Worm (Caenorhabditis elegans) whole organism, late embryonic: ENCODE data around the gene T18D3.9.

Experiments
- C08G9.2 ChIP-seq: sonication (generic microtip); optimal IDR thresholded peaks from 2 replicates; lab custom pipeline; 2016; ENCODE audit warnings: mild to moderate bottlenecking, missing genetic modification characterization, moderate library complexity, missing compliant biosample characterization
- K02D7.2 ChIP-seq: sonication (generic microtip); optimal IDR thresholded peaks from 2 replicates; lab custom pipeline; 2017; ENCODE audit warnings: mild to moderate bottlenecking, missing genetic modification characterization, missing compliant biosample characterization
- T23F11.4 ChIP-seq: fragments of 200-800 bp; sonication (Bioruptor generic); optimal IDR thresholded peaks from 2 replicates; lab custom pipeline; 2018; ENCODE audit warnings: mild to moderate bottlenecking, missing genetic modification characterization, missing compliant biosample characterization
- ahr-1 ChIP-seq: sonication (generic microtip); optimal IDR thresholded peaks from 2 replicates; lab custom pipeline; 2016; ENCODE audit warnings: missing genetic modification characterization, missing compliant biosample characterization
- ceh-18 ChIP-seq: sonication (generic microtip); optimal IDR thresholded peaks from 2 replicates; lab custom pipeline; 2016; ENCODE audit warnings: missing genetic modification characterization, missing compliant biosample characterization
- ceh-24 ChIP-seq: sonication (generic microtip); optimal IDR thresholded peaks from 2 replicates; lab custom pipeline; 2016; ENCODE audit warnings: mild to moderate bottlenecking, missing genetic modification characterization, missing compliant biosample characterization
- ceh-34 ChIP-seq: sonication (generic microtip); optimal IDR thresholded peaks from 2 replicates; lab custom pipeline; 2016; ENCODE audit warnings: mild to moderate bottlenecking, missing genetic modification characterization, missing compliant biosample characterization
- elt-4 ChIP-seq: sonication (generic microtip); optimal IDR thresholded peaks from 2 replicates; lab custom pipeline; 2016; ENCODE audit warnings: missing genetic modification characterization, missing compliant biosample characterization
- fkh-10 ChIP-seq: fragments of 150-350 bp; optimal IDR thresholded peaks from 2 replicates; lab custom pipeline; 2014; ENCODE audit warnings: missing biosample characterization, missing genetic modification reagents, missing genetic modification characterization
- hlh-13 ChIP-seq: fragments of 200-800 bp; sonication (Bioruptor generic); optimal IDR thresholded peaks from 2 replicates; lab custom pipeline; 2018; ENCODE audit warnings: mild to moderate bottlenecking, missing genetic modification characterization, missing compliant biosample characterization
- madf-2 ChIP-seq: sonication (generic microtip); optimal IDR thresholded peaks from 2 replicates; lab custom pipeline; 2017; ENCODE audit warnings: missing genetic modification characterization, missing compliant biosample characterization
- mec-3 ChIP-seq: sonication (generic microtip); optimal IDR thresholded peaks from 2 replicates; lab custom pipeline; 2016; ENCODE audit warnings: borderline replicate concordance, missing genetic modification characterization, missing compliant biosample characterization
- nhr-11 ChIP-seq: fragments of 150-350 bp; optimal IDR thresholded peaks from 2 replicates; lab custom pipeline; 2014; ENCODE audit warnings: missing biosample characterization, missing genetic modification characterization
- npax-4 ChIP-seq: sonication (generic microtip); optimal IDR thresholded peaks from 2 replicates; lab custom pipeline; 2016; ENCODE audit warnings: missing genetic modification characterization, missing compliant biosample characterization
- pag-3 ChIP-seq: sonication (generic microtip); optimal IDR thresholded peaks from 2 replicates; lab custom pipeline; 2016; ENCODE audit warnings: missing compliant biosample characterization, missing genetic modification characterization, borderline replicate concordance
- pha-2 ChIP-seq: sonication (generic microtip); optimal IDR thresholded peaks from 2 replicates; lab custom pipeline; 2017; ENCODE audit warnings: mild to moderate bottlenecking, missing genetic modification characterization, missing compliant biosample characterization
- pha-4 ChIP-seq: fragments of 150-350 bp; optimal IDR thresholded peaks from 2 replicates; lab custom pipeline; 2018; ENCODE audit warnings: missing biosample characterization, missing genetic modification reagents, missing genetic modification characterization
- ref-2 ChIP-seq: sonication (generic microtip); optimal IDR thresholded peaks from 2 replicates; lab custom pipeline; 2016; ENCODE audit warnings: missing genetic modification characterization, missing compliant biosample characterization
- rnt-1 ChIP-seq: sonication (generic microtip); optimal IDR thresholded peaks from 2 replicates; lab custom pipeline; 2016; ENCODE audit warnings: missing genetic modification characterization, missing compliant biosample characterization
- sdc-2 ChIP-seq: sonication (generic microtip); optimal IDR thresholded peaks from 2 replicates; lab custom pipeline; 2016; ENCODE audit warnings: missing genotype, missing genetic modification characterization, missing compliant biosample characterization
- unc-3 ChIP-seq, 2 experiments: fragments of 200-800 bp in 1 of 2; sonication (Bioruptor generic) in 1 of 2; sonication (generic microtip) in 1 of 2; conservative IDR thresholded peaks in 1 of 2; optimal IDR thresholded peaks in 1 of 2; 2 replicates each; pipeline versions ENCODE4 v1.3.6 to Lab custom; 2016 to 2022; ENCODE audit warnings: missing compliant biosample characterization in 2 of 2, missing genetic modification characterization in 2 of 2, missing genetic modification reagents in 1 of 2
- unc-55 ChIP-seq: sonication (generic microtip); optimal IDR thresholded peaks from 2 replicates; lab custom pipeline; 2017; ENCODE audit warnings: missing biosample characterization, missing genetic modification reagents, missing genetic modification characterization
- unc-86 ChIP-seq: sonication (generic microtip); optimal IDR thresholded peaks from 2 replicates; lab custom pipeline; 2016; ENCODE audit warnings: missing genetic modification characterization, missing compliant biosample characterization
- zip-5 ChIP-seq: sonication (generic microtip); optimal IDR thresholded peaks from 2 replicates; lab custom pipeline; 2016; ENCODE audit warnings: missing genetic modification characterization, missing compliant biosample characterization

The T18D3.9 gene

ce11 chrX:12406592-12406991 is 47.7 kb downstream of the T18D3.9 start:
- TF ChIP-seq unc-3 (GFP tag; conservative IDR thresholded peaks at IDR 0.05; lab: Robert Waterston, UW) (no peak), unc-3 (tag; optimal IDR thresholded peaks at IDR 0.05; lab: Kevin White, UChicago) (no peak), madf-2 (tag; lab: Kevin White, UChicago) (no peak), pag-3 (tag; lab: Kevin White, UChicago) (no peak), C08G9.2 (tag; lab: Kevin White, UChicago) (no peak), zip-5 (no peak), npax-4 (tag; lab: Kevin White, UChicago) (no peak), unc-86 (no peak), fkh-10 (no peak), mec-3 (tag; lab: Kevin White, UChicago) (no peak), elt-4 (no peak), T23F11.4 (GFP tag; lab: Kevin White, UChicago) (no peak), pha-2 (tag; lab: Kevin White, UChicago) (no peak), hlh-13 (no peak), nhr-11 (no peak), K02D7.2 (no peak), unc-55 (no peak), ref-2 (tag; lab: Kevin White, UChicago) (no peak), ceh-34 (no peak), ceh-24 (tag; lab: Kevin White, UChicago) (no peak), ahr-1 (tag; lab: Kevin White, UChicago) (no peak)
- TF ChIP-seq, all 69 proteins: peak for 0

ce11 chrX:12406037-12406436 is 48.2 kb downstream of the T18D3.9 start:
- TF ChIP-seq rnt-1 (tag; lab: Kevin White, UChicago) (peak; percentile 8), ceh-18 (tag; lab: Kevin White, UChicago) (peak; percentile 3), sdc-2 (tag; lab: Kevin White, UChicago) (no peak)
- TF ChIP-seq, all 69 proteins: peak for 2

ce11 chrX:12404729-12405128 is 49.5 kb downstream of the T18D3.9 start:
- TF ChIP-seq pha-4 (no peak), unc-3 (GFP tag; conservative IDR thresholded peaks at IDR 0.05; lab: Robert Waterston, UW) (0 out of 2 replicates have a peak, but pooled peaks have one; percentile 29), unc-3 (tag; optimal IDR thresholded peaks at IDR 0.05; lab: Kevin White, UChicago) (peak; percentile 35)
- TF ChIP-seq, all 69 proteins: peak for 1
